Worm (Caenorhabditis elegans) whole organism, late embryonic: Measurements from ENCODE around the gene C26F1.3.

Experiments
- C08G9.2 ChIP-seq: sonication (generic microtip); optimal IDR thresholded peaks from 2 replicates; lab custom pipeline; 2016; ENCODE audit warnings: mild to moderate bottlenecking, missing genetic modification characterization, moderate library complexity, missing compliant biosample characterization
- C38D4.7 ChIP-seq: fragments of 200-800 bp; sonication (Bioruptor generic); optimal IDR thresholded peaks from 2 replicates; lab custom pipeline; 2018; ENCODE audit warnings: mild to moderate bottlenecking, missing genetic modification characterization, moderate library complexity, missing compliant biosample characterization
- F13H6.1 ChIP-seq: sonication (generic microtip); optimal IDR thresholded peaks from 2 replicates; lab custom pipeline; 2016; ENCODE audit warnings: missing genetic modification characterization, missing compliant biosample characterization
- K09A11.1 ChIP-seq: sonication (generic microtip); optimal IDR thresholded peaks from 2 replicates; lab custom pipeline; 2017; ENCODE audit warnings: antibody characterized with exemption, mild to moderate bottlenecking, missing genetic modification characterization, missing compliant biosample characterization; ENCODE audit not compliant: insufficient read depth
- ama-1 ChIP-seq: fragments of 150-350 bp; optimal IDR thresholded peaks from 2 replicates; lab custom pipeline; 2014
- ceh-14 ChIP-seq: sonication (generic microtip); optimal IDR thresholded peaks from 2 replicates; lab custom pipeline; 2016; ENCODE audit warnings: missing genotype, missing genetic modification characterization, missing compliant biosample characterization
- ceh-18 ChIP-seq: sonication (generic microtip); optimal IDR thresholded peaks from 2 replicates; lab custom pipeline; 2016; ENCODE audit warnings: missing genetic modification characterization, missing compliant biosample characterization
- ceh-24 ChIP-seq: sonication (generic microtip); optimal IDR thresholded peaks from 2 replicates; lab custom pipeline; 2016; ENCODE audit warnings: mild to moderate bottlenecking, missing genetic modification characterization, missing compliant biosample characterization
- ceh-31 ChIP-seq: sonication (generic microtip); optimal IDR thresholded peaks from 2 replicates; lab custom pipeline; 2016; ENCODE audit warnings: missing genetic modification characterization, missing compliant biosample characterization
- ceh-34 ChIP-seq: sonication (generic microtip); optimal IDR thresholded peaks from 2 replicates; lab custom pipeline; 2016; ENCODE audit warnings: mild to moderate bottlenecking, missing genetic modification characterization, missing compliant biosample characterization
- ceh-45 ChIP-seq: fragments of 200-800 bp; sonication (Bioruptor generic); IDR thresholded peaks from 2 replicates; pipeline ENCODE4 v1.3.6; 2022; ENCODE audit warnings: missing genetic modification reagents, missing genetic modification characterization, missing compliant biosample characterization
- ceh-48 ChIP-seq: sonication (generic microtip); optimal IDR thresholded peaks from 2 replicates; lab custom pipeline; 2016; ENCODE audit warnings: missing genetic modification characterization, inconsistent platforms, missing compliant biosample characterization
- ceh-6 ChIP-seq: fragments of 200-800 bp; sonication (Bioruptor generic); optimal IDR thresholded peaks from 2 replicates; lab custom pipeline; 2018; ENCODE audit warnings: mild to moderate bottlenecking, missing genetic modification characterization, missing compliant biosample characterization
- ceh-9 ChIP-seq: sonication (generic microtip); optimal IDR thresholded peaks from 2 replicates; lab custom pipeline; 2016; ENCODE audit warnings: mild to moderate bottlenecking, missing genetic modification characterization, inconsistent platforms, missing compliant biosample characterization
- dmd-4 ChIP-seq: sonication (generic microtip); optimal IDR thresholded peaks from 2 replicates; lab custom pipeline; 2016; ENCODE audit warnings: borderline replicate concordance, missing genetic modification characterization, missing compliant biosample characterization
- dve-1 ChIP-seq: sonication (generic microtip); optimal IDR thresholded peaks from 2 replicates; lab custom pipeline; 2017; ENCODE audit warnings: antibody characterized with exemption, mild to moderate bottlenecking, missing genetic modification characterization, missing compliant biosample characterization
- elt-2 ChIP-seq: sonication (generic microtip); optimal IDR thresholded peaks from 2 replicates; lab custom pipeline; 2016; ENCODE audit warnings: missing genetic modification reagents, missing genetic modification characterization, missing compliant biosample characterization
- elt-4 ChIP-seq: sonication (generic microtip); optimal IDR thresholded peaks from 2 replicates; lab custom pipeline; 2016; ENCODE audit warnings: missing genetic modification characterization, missing compliant biosample characterization
- ets-4 ChIP-seq: sonication (generic microtip); optimal IDR thresholded peaks from 2 replicates; lab custom pipeline; 2016; ENCODE audit warnings: missing genetic modification characterization, missing compliant biosample characterization
- eyg-1 ChIP-seq: sonication (generic microtip); optimal IDR thresholded peaks from 2 replicates; lab custom pipeline; 2016; ENCODE audit warnings: missing genotype, missing genetic modification characterization, missing compliant biosample characterization
- fax-1 ChIP-seq: sonication (generic microtip); optimal IDR thresholded peaks from 2 replicates; lab custom pipeline; 2016; ENCODE audit warnings: missing genotype, missing genetic modification characterization, missing compliant biosample characterization
- fkh-10 ChIP-seq: fragments of 150-350 bp; optimal IDR thresholded peaks from 2 replicates; lab custom pipeline; 2014; ENCODE audit warnings: missing biosample characterization, missing genetic modification reagents, missing genetic modification characterization
- gmeb-2 ChIP-seq: sonication (generic microtip); optimal IDR thresholded peaks from 2 replicates; lab custom pipeline; 2016; ENCODE audit warnings: missing genetic modification characterization, inconsistent platforms, missing compliant biosample characterization
- hlh-6 ChIP-seq: sonication (generic microtip); optimal IDR thresholded peaks from 2 replicates; lab custom pipeline; 2016; ENCODE audit warnings: missing genotype, missing genetic modification characterization, missing compliant biosample characterization
- nfya-1 ChIP-seq: sonication (generic microtip); optimal IDR thresholded peaks from 2 replicates; lab custom pipeline; 2017; ENCODE audit warnings: missing genetic modification characterization, mild to moderate bottlenecking, missing compliant biosample characterization, antibody characterized with exemption, moderate library complexity
- nhr-232 ChIP-seq: sonication (generic microtip); optimal IDR thresholded peaks from 2 replicates; lab custom pipeline; 2016; ENCODE audit warnings: missing genetic modification characterization, missing compliant biosample characterization
- npax-4 ChIP-seq: sonication (generic microtip); optimal IDR thresholded peaks from 2 replicates; lab custom pipeline; 2016; ENCODE audit warnings: missing genetic modification characterization, missing compliant biosample characterization
- odd-2 ChIP-seq: sonication (generic microtip); optimal IDR thresholded peaks from 2 replicates; lab custom pipeline; 2017; ENCODE audit warnings: antibody characterized with exemption, mild to moderate bottlenecking, missing genetic modification characterization, missing compliant biosample characterization
- pag-3 ChIP-seq: sonication (generic microtip); optimal IDR thresholded peaks from 2 replicates; lab custom pipeline; 2016; ENCODE audit warnings: missing compliant biosample characterization, missing genetic modification characterization, borderline replicate concordance
- pha-2 ChIP-seq: sonication (generic microtip); optimal IDR thresholded peaks from 2 replicates; lab custom pipeline; 2017; ENCODE audit warnings: mild to moderate bottlenecking, missing genetic modification characterization, missing compliant biosample characterization
- pha-4 ChIP-seq: fragments of 150-350 bp; optimal IDR thresholded peaks from 2 replicates; lab custom pipeline; 2018; ENCODE audit warnings: missing biosample characterization, missing genetic modification reagents, missing genetic modification characterization
- pqm-1 ChIP-seq: sonication (generic microtip); optimal IDR thresholded peaks from 2 replicates; lab custom pipeline; 2016; ENCODE audit warnings: missing genetic modification characterization, missing compliant biosample characterization
- ref-2 ChIP-seq: sonication (generic microtip); optimal IDR thresholded peaks from 2 replicates; lab custom pipeline; 2016; ENCODE audit warnings: missing genetic modification characterization, missing compliant biosample characterization
- sdc-2 ChIP-seq: sonication (generic microtip); optimal IDR thresholded peaks from 2 replicates; lab custom pipeline; 2016; ENCODE audit warnings: missing genotype, missing genetic modification characterization, missing compliant biosample characterization
- sox-2 ChIP-seq: fragments of 200-800 bp; sonication (Bioruptor generic); IDR thresholded peaks from 2 replicates; pipeline ENCODE4 v1.3.6; 2022; ENCODE audit warnings: missing genetic modification reagents, missing genetic modification characterization, missing compliant biosample characterization
- syd-9 ChIP-seq: sonication (generic microtip); optimal IDR thresholded peaks from 2 replicates; lab custom pipeline; 2016; ENCODE audit warnings: mild to moderate bottlenecking, missing genetic modification characterization, moderate library complexity, missing compliant biosample characterization
- tbx-7 ChIP-seq: sonication (generic microtip); optimal IDR thresholded peaks from 2 replicates; lab custom pipeline; 2016; ENCODE audit warnings: missing genotype, missing genetic modification characterization, missing compliant biosample characterization
- ttx-3 ChIP-seq: sonication (generic microtip); optimal IDR thresholded peaks from 2 replicates; lab custom pipeline; 2016; ENCODE audit warnings: missing genetic modification reagents, missing genetic modification characterization, missing compliant biosample characterization
- unc-42 ChIP-seq: sonication (generic microtip); optimal IDR thresholded peaks from 2 replicates; lab custom pipeline; 2016; ENCODE audit warnings: missing genotype, missing genetic modification characterization, missing compliant biosample characterization
- unc-86 ChIP-seq: sonication (generic microtip); optimal IDR thresholded peaks from 2 replicates; lab custom pipeline; 2016; ENCODE audit warnings: missing genetic modification characterization, missing compliant biosample characterization

C26F1.3 gene

ce11 chrV:7785117-7785516 is 8.0 kb downstream of the C26F1.3 start, which contains the start of gene C26F1.1:
Gene C26F1.1 (plus strand): TSS chrV:7785417.
- TF ChIP-seq elt-4 (tag; lab: Kevin White, UChicago) (no peak), odd-2 (tag; lab: Kevin White, UChicago) (no peak), nhr-232 (tag; lab: Kevin White, UChicago) (no peak)

- TF ChIP-seq ttx-3 (tag; lab: Kevin White, UChicago) (no peak), pag-3 (no peak), unc-86 (tag; lab: Kevin White, UChicago) (no peak), ceh-18 (tag; lab: Kevin White, UChicago) (no peak), eyg-1 (tag; lab: Kevin White, UChicago) (no peak), tbx-7 (tag; lab: Kevin White, UChicago) (no peak), F13H6.1 (tag; lab: Kevin White, UChicago) (no peak), ceh-24 (tag; lab: Kevin White, UChicago) (no peak), ref-2 (tag; lab: Kevin White, UChicago) (no peak), C38D4.7 (GFP tag; lab: Kevin White, UChicago) (no peak), C08G9.2 (tag; lab: Kevin White, UChicago) (no peak), fkh-10 (GFP tag; lab: Kevin White, UChicago) (no peak)
Measured at ce11 chrV:7785885-7786284, 8.8 kb downstream of the C26F1.3 start.

- TF ChIP-seq unc-42 (tag; lab: Kevin White, UChicago) (no peak), elt-2 (tag; lab: Kevin White, UChicago) (peak; percentile 92)
Measured at ce11 chrV:7786639-7787038, 9.5 kb downstream of the C26F1.3 start.

ce11 chrV:7793067-7793466 is 16.0 kb downstream of the C26F1.3 start, which contains the start of gene flp-21:
Gene flp-21 (plus strand): TSS chrV:7793367.
- TF ChIP-seq ceh-48 = no peak
- no peak for TF ChIP-seq odd-2 (tag; lab: Kevin White, UChicago)
- no peak for TF ChIP-seq dve-1 (tag; lab: Kevin White, UChicago)
- no peak for TF ChIP-seq pqm-1 (tag; lab: Kevin White, UChicago)
- no peak for TF ChIP-seq ceh-34 (tag; lab: Kevin White, UChicago)
- no peak for TF ChIP-seq sox-2 (GFP tag; lab: Robert Waterston, UW)
- TF ChIP-seq gmeb-2 (tag; lab: Kevin White, UChicago) = no peak
- no peak for TF ChIP-seq ceh-14 (tag; lab: Kevin White, UChicago)
- no peak for TF ChIP-seq pha-2 (tag; lab: Kevin White, UChicago)
- TF ChIP-seq pag-3 = no peak
- TF ChIP-seq ceh-9 (tag; lab: Kevin White, UChicago) = no peak
- no peak for TF ChIP-seq npax-4 (tag; lab: Kevin White, UChicago)
- no peak for TF ChIP-seq sdc-2 (tag; lab: Kevin White, UChicago)
- TF ChIP-seq ceh-45 (GFP tag; lab: Robert Waterston, UW) = no peak
- TF ChIP-seq ceh-18 (tag; lab: Kevin White, UChicago) = no peak
- no peak for TF ChIP-seq ama-1 (lab: Kevin White, UChicago)

ce11 chrV:7798079-7798478 is 21.0 kb downstream of the C26F1.3 start, which contains the start of gene ZK742.7:
Gene ZK742.7 (plus strand): TSS chrV:7798379.
- no peak for TF ChIP-seq odd-2 (tag; lab: Kevin White, UChicago)
- no peak for TF ChIP-seq pha-4 (tag; lab: Kevin White, UChicago)
- TF ChIP-seq ceh-9 (tag; lab: Kevin White, UChicago) = no peak
- TF ChIP-seq ets-4 (tag; lab: Kevin White, UChicago) = no peak
- TF ChIP-seq pha-2 (tag; lab: Kevin White, UChicago) = no peak
- no peak for TF ChIP-seq ceh-34 (tag; lab: Kevin White, UChicago)
- TF ChIP-seq syd-9 (tag; lab: Kevin White, UChicago) = no peak
- TF ChIP-seq K09A11.1 (tag; lab: Kevin White, UChicago) = no peak
- no peak for TF ChIP-seq ceh-14 (tag; lab: Kevin White, UChicago)
- no peak for TF ChIP-seq ceh-6 (GFP tag; lab: Kevin White, UChicago)
- no peak for TF ChIP-seq hlh-6
- TF ChIP-seq elt-4 (tag; lab: Kevin White, UChicago) = no peak
- TF ChIP-seq ceh-31 (tag; lab: Kevin White, UChicago) = no peak
- TF ChIP-seq dmd-4 (tag; lab: Kevin White, UChicago) = no peak
- no peak for TF ChIP-seq unc-42 (tag; lab: Kevin White, UChicago)
- TF ChIP-seq ref-2 (tag; lab: Kevin White, UChicago) = no peak
- no peak for TF ChIP-seq ceh-18 (tag; lab: Kevin White, UChicago)
- no peak for TF ChIP-seq nfya-1 (tag; lab: Kevin White, UChicago)
- no peak for TF ChIP-seq fax-1 (tag; lab: Kevin White, UChicago)
- no peak for TF ChIP-seq unc-86 (tag; lab: Kevin White, UChicago)
